Fruit fly (Drosophila melanogaster) whole organism, pupa: ENCODE data around the gene elm.

Source experiments
- CG10348 ChIP-seq: fragments of 200-800 bp; sonication (Bioruptor generic); IDR thresholded peaks from 2 replicates; pipeline ENCODE4 v1.3.6; 2022; ENCODE audit warnings: missing biosample characterization, missing genetic modification characterization
- CG15710 ChIP-seq: fragments of 200-800 bp; sonication (Bioruptor generic); optimal IDR thresholded peaks from 2 replicates; lab custom pipeline; 2018; ENCODE audit warnings: missing biosample characterization, mild to moderate bottlenecking, missing genetic modification characterization, moderate library complexity
- CG17806 ChIP-seq: fragments of 200-800 bp; sonication (Bioruptor generic); optimal IDR thresholded peaks from 2 replicates; lab custom pipeline; 2018; ENCODE audit warnings: missing biosample characterization, mild to moderate bottlenecking, missing genetic modification characterization, moderate library complexity
- CG32121 ChIP-seq: fragments of 200-800 bp; sonication (Bioruptor generic); IDR thresholded peaks from 2 replicates; pipeline ENCODE4 v1.3.6; 2022; ENCODE audit warnings: missing biosample characterization, missing genetic modification characterization
- CG8301 ChIP-seq: fragments of 200-800 bp; sonication (Bioruptor generic); optimal IDR thresholded peaks from 2 replicates; lab custom pipeline; 2018; ENCODE audit warnings: missing biosample characterization, mild to moderate bottlenecking, missing genetic modification characterization
- Ets98B ChIP-seq: fragments of 200-800 bp; sonication (Bioruptor generic); IDR thresholded peaks from 2 replicates; pipeline ENCODE4 v1.3.6; 2022; ENCODE audit warnings: missing biosample characterization, missing genetic modification characterization
- Pif1B ChIP-seq: fragments of 200-800 bp; sonication (Bioruptor generic); optimal IDR thresholded peaks from 3 replicates; lab custom pipeline; 2016; ENCODE audit warnings: missing biosample characterization, missing genetic modification characterization
- fd96Ca ChIP-seq: fragments of 200-800 bp; sonication (Bioruptor generic); IDR thresholded peaks from 3 replicates; pipeline ENCODE4 v1.3.6; 2022; ENCODE audit warnings: missing biosample characterization, missing genetic modification characterization
- gl ChIP-seq: fragments of 200-800 bp; sonication (Bioruptor generic); optimal IDR thresholded peaks from 2 replicates; lab custom pipeline; 2018; ENCODE audit warnings: missing biosample characterization, mild to moderate bottlenecking, missing genetic modification characterization
- rn ChIP-seq: fragments of 200-800 bp; sonication (Bioruptor generic); IDR thresholded peaks from 2 replicates; pipeline ENCODE4 v1.3.6; 2022; ENCODE audit warnings: missing biosample characterization, missing genetic modification characterization

DNA sequence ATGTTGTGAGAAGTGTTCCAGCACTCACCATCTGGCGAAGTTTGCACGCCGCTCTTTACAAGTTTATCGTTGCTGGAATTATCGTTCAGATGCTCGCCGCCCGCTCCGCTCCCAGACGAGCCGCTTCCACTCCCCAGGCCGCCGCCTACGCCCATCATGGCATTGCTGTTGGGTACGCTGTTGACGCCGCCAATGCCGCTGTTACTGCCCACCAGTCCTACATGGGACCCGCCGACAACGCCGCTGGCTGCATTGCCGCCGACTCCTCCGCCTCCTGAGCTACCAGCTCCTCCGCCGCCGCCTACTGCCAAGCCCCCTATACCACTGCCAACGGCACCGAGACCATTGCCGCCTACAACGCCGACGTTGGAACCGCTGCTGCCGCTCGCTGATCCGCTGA is 46.2 kb downstream of the elm start:
- TF ChIP-seq Ets98B (GFP tag; lab: Robert Waterston, UW) (no peak), Pif1B (GFP tag; lab: Kevin White, UChicago) (no peak), CG32121 (GFP tag; lab: Robert Waterston, UW) (no peak), fd96Ca (GFP tag; lab: Robert Waterston, UW) (0 out of 3 replicates have a peak, but pooled peaks have one; percentile 38), CG8301 (no peak), CG10348 (no peak), rn (GFP tag; lab: Robert Waterston, UW) (no peak), CG17806 (tag; lab: Kevin White, UChicago) (no peak), gl (tag; lab: Kevin White, UChicago) (no peak), CG15710 (no peak)
